Fruit fly (Drosophila melanogaster): ENCODE results near the gene atms.

Gene atms

dm6 chr3R:4731828-4732657, 17.8 kb upstream of the atms start, which contains the start of gene Nep2 (continued):
- TF ChIP-seq CG2116 (GFP tag; optimal IDR thresholded peaks at IDR 0.05), result peak; percentile 27
- TF ChIP-seq hth (optimal IDR thresholded peaks at IDR 0.05), result no peak
- TF ChIP-seq CG32532 (GFP tag; IDR thresholded peaks at IDR 0.05), result 0 out of 2 replicates have a peak, but pooled peaks have one; percentile 6
- no peak for TF ChIP-seq NfI (GFP tag; optimal IDR thresholded peaks at IDR 0.05)
- no peak for TF ChIP-seq CG6765 (GFP tag; optimal IDR thresholded peaks at IDR 0.05)
- peak; percentile 56; the same call in 2 of the 3 replicates for TF ChIP-seq Opbp (GFP tag; IDR thresholded peaks at IDR 0.05; ENCODE audit: partially characterized antibody)
- no peak for TF ChIP-seq NK7.1 (GFP tag; optimal IDR thresholded peaks at IDR 0.05)
- no peak for TF ChIP-seq CG9215 (GFP tag; IDR thresholded peaks at IDR 0.05)
- no peak for TF ChIP-seq CG4617 (GFP tag; optimal IDR thresholded peaks at IDR 0.05; ENCODE audit: borderline replicate concordance)
- 0 out of 2 replicates have a peak, but pooled peaks have one; percentile 15 for TF ChIP-seq al (GFP tag; IDR thresholded peaks at IDR 0.05)
- peak; percentile 60 for TF ChIP-seq CG2678 (tag; optimal IDR thresholded peaks at IDR 0.05)
- peak; percentile 23; the same call in 1 of the 2 replicates for TF ChIP-seq CG13287 (GFP tag; IDR thresholded peaks at IDR 0.05; ENCODE audit: partially characterized antibody)
- no peak for TF ChIP-seq da (GFP tag; optimal IDR thresholded peaks at IDR 0.05)
- TF ChIP-seq Sin3A (optimal IDR thresholded peaks at IDR 0.05), result no peak
- TF ChIP-seq trem (tag; optimal IDR thresholded peaks at IDR 0.05), result no peak
- TF ChIP-seq org-1 (GFP tag; optimal IDR thresholded peaks at IDR 0.05), result no peak
- TF ChIP-seq ranshi (GFP tag; IDR thresholded peaks at IDR 0.05), result no peak
- peak; percentile 36 for TF ChIP-seq Oli (tag; optimal IDR thresholded peaks at IDR 0.05)
- TF ChIP-seq CG11247 (GFP tag; IDR thresholded peaks at IDR 0.05), result no peak
- TF ChIP-seq Nf-YB (GFP tag; optimal IDR thresholded peaks at IDR 0.05), result no peak
- no peak for TF ChIP-seq CG10321 (GFP tag; IDR thresholded peaks at IDR 0.05)
- no peak for TF ChIP-seq Taf1 (GFP tag; IDR thresholded peaks at IDR 0.05)
- TF ChIP-seq CG1792 (GFP tag; optimal IDR thresholded peaks at IDR 0.05), result no peak
- TF ChIP-seq CG4404 (GFP tag; IDR thresholded peaks at IDR 0.05), result no peak
- no peak for TF ChIP-seq CHES-1-like (GFP tag; optimal IDR thresholded peaks at IDR 0.05)
- TF ChIP-seq Dek (tag; optimal IDR thresholded peaks at IDR 0.05), result no peak
- TF ChIP-seq HLHmδ (GFP tag; optimal IDR thresholded peaks at IDR 0.05), result no peak
- peak; percentile 7 for TF ChIP-seq nerfin-1 (tag; optimal IDR thresholded peaks at IDR 0.05)
- no peak for TF ChIP-seq Dref (GFP tag; IDR thresholded peaks at IDR 0.05)
- peak; percentile 34; the same call in 1 of the 2 replicates for TF ChIP-seq CG31441 (GFP tag; IDR thresholded peaks at IDR 0.05)
- no peak for TF ChIP-seq fd3F (GFP tag; optimal IDR thresholded peaks at IDR 0.05)
- TF ChIP-seq Asciz (GFP tag; optimal IDR thresholded peaks at IDR 0.05), result peak; percentile 31
- no peak for TF ChIP-seq CG7372 (GFP tag; IDR thresholded peaks at IDR 0.05)
- no peak for TF ChIP-seq caup (GFP tag; optimal IDR thresholded peaks at IDR 0.05; ENCODE audit: severe bottlenecking)
- no peak for TF ChIP-seq exex (tag; optimal IDR thresholded peaks at IDR 0.05)
- TF ChIP-seq HLH3B (GFP tag; IDR thresholded peaks at IDR 0.05), result no peak
- TF ChIP-seq CG18262 (tag; optimal IDR thresholded peaks at IDR 0.05), result peak; percentile 44
- no peak for TF ChIP-seq Ets97D (GFP tag; optimal IDR thresholded peaks at IDR 0.05)
- TF ChIP-seq NFAT (GFP tag; IDR thresholded peaks at IDR 0.05), result no peak
- TF ChIP-seq Meics (GFP tag; optimal IDR thresholded peaks at IDR 0.05), result peak; percentile 49
- TF ChIP-seq CG6813 (GFP tag; optimal IDR thresholded peaks at IDR 0.05), result no peak
- TF ChIP-seq ken (GFP tag; IDR thresholded peaks at IDR 0.05), result no peak
- TF ChIP-seq crc (GFP tag; optimal IDR thresholded peaks at IDR 0.05), result no peak
- TF ChIP-seq E2f1 (GFP tag; IDR thresholded peaks at IDR 0.05), result no peak
- TF ChIP-seq CG12071 (GFP tag; optimal IDR thresholded peaks at IDR 0.05), result no peak
- no peak for TF ChIP-seq CG10431 (GFP tag; optimal IDR thresholded peaks at IDR 0.05)
- TF ChIP-seq CG3847 (GFP tag; IDR thresholded peaks at IDR 0.05), result no peak
- no peak for TF ChIP-seq CG2875 (GFP tag; optimal IDR thresholded peaks at IDR 0.05)
- peak; percentile 18 for TF ChIP-seq lab (GFP tag; optimal IDR thresholded peaks at IDR 0.05)
